Worm (Caenorhabditis elegans): Measurements from ENCODE around the gene sri-54.

The sri-54 gene

ce11 chrII:3108101-3108500, 29.6 kb downstream of the sri-54 start:
- TF ChIP-seq nhr-11 (tag; optimal IDR thresholded peaks at IDR 0.05) (no peak), ces-1 (GFP tag; optimal IDR thresholded peaks at IDR 0.05) (no peak), nhr-71 (tag; optimal IDR thresholded peaks at IDR 0.05) (no peak), sox-4 (tag; optimal IDR thresholded peaks at IDR 0.05) (no peak), lin-13 (GFP tag; optimal IDR thresholded peaks at IDR 0.05) (no peak), nhr-84 (tag; optimal IDR thresholded peaks at IDR 0.05) (no peak), grh-1 (GFP tag; IDR thresholded peaks at IDR 0.05) (no peak), unc-62 (GFP tag; optimal IDR thresholded peaks at IDR 0.05) (no peak), hlh-17 (GFP tag; optimal IDR thresholded peaks at IDR 0.05; ENCODE audit: borderline replicate concordance) (no peak), nhr-90 (tag; optimal IDR thresholded peaks at IDR 0.05; ENCODE audit: poor library complexity) (no peak), ceh-8 (GFP tag; optimal IDR thresholded peaks at IDR 0.05) (no peak), nhr-237 (tag; optimal IDR thresholded peaks at IDR 0.05) (no peak), nhr-77 (tag; optimal IDR thresholded peaks at IDR 0.05) (no peak)

- TF ChIP-seq hpl-2 (GFP tag; optimal IDR thresholded peaks at IDR 0.05), result no peak
- TF ChIP-seq nhr-19 (GFP tag; conservative IDR thresholded peaks at IDR 0.05), result no peak
- TF ChIP-seq lin-35 (GFP tag; optimal IDR thresholded peaks at IDR 0.05), result no peak
- TF ChIP-seq unc-62 (GFP tag; optimal IDR thresholded peaks at IDR 0.05), result no peak
- TF ChIP-seq lin-13 (GFP tag; optimal IDR thresholded peaks at IDR 0.05), result no peak
- TF ChIP-seq sup-37 (GFP tag; optimal IDR thresholded peaks at IDR 0.05), result no peak
- no peak for TF ChIP-seq nhr-12 (tag; optimal IDR thresholded peaks at IDR 0.05)
- no peak for TF ChIP-seq xbp-1 (tag; optimal IDR thresholded peaks at IDR 0.05)
- TF ChIP-seq pqm-1 (tag; optimal IDR thresholded peaks at IDR 0.05), result no peak
- no peak for TF ChIP-seq pax-3 (tag; optimal IDR thresholded peaks at IDR 0.05)
These were observed 31.9 kb downstream of the sri-54 start, which contains the start of gene clec-122 for ce11 chrII:3105765-3106164. Gene clec-122 (plus strand): TSS chrII:3106065.

- no peak for TF ChIP-seq C16A3.4 (tag; optimal IDR thresholded peaks at IDR 0.05)
- TF ChIP-seq sptf-1 (tag; optimal IDR thresholded peaks at IDR 0.05), result no peak
- no peak for TF ChIP-seq hlh-17 (GFP tag; optimal IDR thresholded peaks at IDR 0.05; ENCODE audit: borderline replicate concordance)
- no peak for TF ChIP-seq blmp-1 (tag; optimal IDR thresholded peaks at IDR 0.05)
- no peak for TF ChIP-seq mab-9 (GFP tag; IDR thresholded peaks at IDR 0.05)
- TF ChIP-seq ceh-90 (tag; optimal IDR thresholded peaks at IDR 0.05), result no peak
- TF ChIP-seq ceh-8 (GFP tag; optimal IDR thresholded peaks at IDR 0.05), result no peak
- TF ChIP-seq unc-130 (tag; optimal IDR thresholded peaks at IDR 0.05), result no peak
- no peak for TF ChIP-seq fkh-8 (tag; optimal IDR thresholded peaks at IDR 0.05)
- TF ChIP-seq lin-14 (GFP tag; optimal IDR thresholded peaks at IDR 0.05), result no peak
These were observed 35.7 kb downstream of the sri-54 start, which contains the start of gene clec-121 for ce11 chrII:3102018-3102417. Gene clec-121 (plus strand): TSS chrII:3102318.

ce11 chrII:3100546-3100945, 37.2 kb downstream of the sri-54 start, which contains the start of gene srg-24:
Gene srg-24 (minus strand): TSS chrII:3100646.
- no peak for TF ChIP-seq ceh-8 (GFP tag; optimal IDR thresholded peaks at IDR 0.05)
- TF ChIP-seq tlp-1 (tag; optimal IDR thresholded peaks at IDR 0.05), result no peak
- TF ChIP-seq unc-130 (tag; optimal IDR thresholded peaks at IDR 0.05), result no peak
- TF ChIP-seq nhr-12 (tag; optimal IDR thresholded peaks at IDR 0.05), result no peak
- TF ChIP-seq C04F5.9 (tag; optimal IDR thresholded peaks at IDR 0.05), result no peak
- TF ChIP-seq pag-3 (tag; optimal IDR thresholded peaks at IDR 0.05; ENCODE audit: borderline replicate concordance, insufficient read depth), result no peak
- TF ChIP-seq ces-1 (GFP tag; optimal IDR thresholded peaks at IDR 0.05), result no peak
- TF ChIP-seq C34B4.2 (tag; optimal IDR thresholded peaks at IDR 0.05), result no peak
- TF ChIP-seq unc-62 (GFP tag; optimal IDR thresholded peaks at IDR 0.05), result no peak

ce11 chrII:3096857-3097256, 40.8 kb downstream of the sri-54 start, which contains the start of gene Y25C1A.14:
Gene Y25C1A.14 (minus strand): TSS chrII:3096957.
- TF ChIP-seq sup-37 (GFP tag; optimal IDR thresholded peaks at IDR 0.05) (no peak), fos-1 (tag; optimal IDR thresholded peaks at IDR 0.05) (no peak), lin-15B (tag; optimal IDR thresholded peaks at IDR 0.05) (no peak), rnt-1 (tag; optimal IDR thresholded peaks at IDR 0.05) (no peak), pqm-1 (tag; optimal IDR thresholded peaks at IDR 0.05) (no peak), lin-35 (GFP tag; optimal IDR thresholded peaks at IDR 0.05) (no peak), sox-4 (tag; optimal IDR thresholded peaks at IDR 0.05) (no peak)

Data from whole organism, L1 larva.